Worm (Caenorhabditis elegans) whole organism, late embryonic: Measurements from ENCODE around the gene nep-24.

Experiments
- F13H6.1 ChIP-seq: sonication (generic microtip); optimal IDR thresholded peaks from 2 replicates; lab custom pipeline; 2016; ENCODE audit warnings: missing genetic modification characterization, missing compliant biosample characterization
- K02D7.2 ChIP-seq: sonication (generic microtip); optimal IDR thresholded peaks from 2 replicates; lab custom pipeline; 2017; ENCODE audit warnings: mild to moderate bottlenecking, missing genetic modification characterization, missing compliant biosample characterization
- Y22D7AL.16 ChIP-seq: sonication (generic microtip); optimal IDR thresholded peaks from 2 replicates; lab custom pipeline; 2016; ENCODE audit warnings: missing genetic modification characterization, missing compliant biosample characterization
- ahr-1 ChIP-seq: sonication (generic microtip); optimal IDR thresholded peaks from 2 replicates; lab custom pipeline; 2016; ENCODE audit warnings: missing genetic modification characterization, missing compliant biosample characterization
- ceh-2 ChIP-seq: sonication (generic microtip); optimal IDR thresholded peaks from 2 replicates; lab custom pipeline; 2016; ENCODE audit warnings: missing genotype, missing genetic modification characterization, missing compliant biosample characterization
- ceh-24 ChIP-seq: sonication (generic microtip); optimal IDR thresholded peaks from 2 replicates; lab custom pipeline; 2016; ENCODE audit warnings: mild to moderate bottlenecking, missing genetic modification characterization, missing compliant biosample characterization
- ceh-45 ChIP-seq: fragments of 200-800 bp; sonication (Bioruptor generic); IDR thresholded peaks from 2 replicates; pipeline ENCODE4 v1.3.6; 2022; ENCODE audit warnings: missing genetic modification reagents, missing genetic modification characterization, missing compliant biosample characterization
- ceh-6 ChIP-seq: fragments of 200-800 bp; sonication (Bioruptor generic); optimal IDR thresholded peaks from 2 replicates; lab custom pipeline; 2018; ENCODE audit warnings: mild to moderate bottlenecking, missing genetic modification characterization, missing compliant biosample characterization
- che-1 ChIP-seq: sonication (generic microtip); optimal IDR thresholded peaks from 2 replicates; lab custom pipeline; 2016; ENCODE audit warnings: mild to moderate bottlenecking, missing genetic modification characterization, missing compliant biosample characterization
- dmd-4 ChIP-seq: sonication (generic microtip); optimal IDR thresholded peaks from 2 replicates; lab custom pipeline; 2016; ENCODE audit warnings: borderline replicate concordance, missing genetic modification characterization, missing compliant biosample characterization
- dve-1 ChIP-seq: sonication (generic microtip); optimal IDR thresholded peaks from 2 replicates; lab custom pipeline; 2017; ENCODE audit warnings: antibody characterized with exemption, mild to moderate bottlenecking, missing genetic modification characterization, missing compliant biosample characterization
- elt-2 ChIP-seq: sonication (generic microtip); optimal IDR thresholded peaks from 2 replicates; lab custom pipeline; 2016; ENCODE audit warnings: missing genetic modification reagents, missing genetic modification characterization, missing compliant biosample characterization
- elt-4 ChIP-seq: sonication (generic microtip); optimal IDR thresholded peaks from 2 replicates; lab custom pipeline; 2016; ENCODE audit warnings: missing genetic modification characterization, missing compliant biosample characterization
- ets-4 ChIP-seq: sonication (generic microtip); optimal IDR thresholded peaks from 2 replicates; lab custom pipeline; 2016; ENCODE audit warnings: missing genetic modification characterization, missing compliant biosample characterization
- eyg-1 ChIP-seq: sonication (generic microtip); optimal IDR thresholded peaks from 2 replicates; lab custom pipeline; 2016; ENCODE audit warnings: missing genotype, missing genetic modification characterization, missing compliant biosample characterization
- fax-1 ChIP-seq: sonication (generic microtip); optimal IDR thresholded peaks from 2 replicates; lab custom pipeline; 2016; ENCODE audit warnings: missing genotype, missing genetic modification characterization, missing compliant biosample characterization
- fkh-10 ChIP-seq: fragments of 150-350 bp; optimal IDR thresholded peaks from 2 replicates; lab custom pipeline; 2014; ENCODE audit warnings: missing biosample characterization, missing genetic modification reagents, missing genetic modification characterization
- gmeb-2 ChIP-seq: sonication (generic microtip); optimal IDR thresholded peaks from 2 replicates; lab custom pipeline; 2016; ENCODE audit warnings: missing genetic modification characterization, inconsistent platforms, missing compliant biosample characterization
- hlh-15 ChIP-seq: sonication (generic microtip); optimal IDR thresholded peaks from 2 replicates; lab custom pipeline; 2016; ENCODE audit warnings: missing genetic modification characterization, missing compliant biosample characterization
- hlh-30 ChIP-seq: sonication (generic microtip); optimal IDR thresholded peaks from 2 replicates; lab custom pipeline; 2017; ENCODE audit warnings: antibody characterized with exemption, missing genetic modification characterization, missing compliant biosample characterization; ENCODE audit not compliant: insufficient read depth
- hlh-6 ChIP-seq: sonication (generic microtip); optimal IDR thresholded peaks from 2 replicates; lab custom pipeline; 2016; ENCODE audit warnings: missing genotype, missing genetic modification characterization, missing compliant biosample characterization
- lin-11 ChIP-seq: fragments of 200-800 bp; sonication (Bioruptor generic); optimal IDR thresholded peaks from 2 replicates; lab custom pipeline; 2018; ENCODE audit warnings: mild to moderate bottlenecking, missing genetic modification characterization, missing compliant biosample characterization
- mec-3 ChIP-seq: sonication (generic microtip); optimal IDR thresholded peaks from 2 replicates; lab custom pipeline; 2016; ENCODE audit warnings: borderline replicate concordance, missing genetic modification characterization, missing compliant biosample characterization
- nfya-1 ChIP-seq: sonication (generic microtip); optimal IDR thresholded peaks from 2 replicates; lab custom pipeline; 2017; ENCODE audit warnings: missing genetic modification characterization, mild to moderate bottlenecking, missing compliant biosample characterization, antibody characterized with exemption, moderate library complexity
- nhr-11 ChIP-seq: fragments of 150-350 bp; optimal IDR thresholded peaks from 2 replicates; lab custom pipeline; 2014; ENCODE audit warnings: missing biosample characterization, missing genetic modification characterization
- nhr-232 ChIP-seq: sonication (generic microtip); optimal IDR thresholded peaks from 2 replicates; lab custom pipeline; 2016; ENCODE audit warnings: missing genetic modification characterization, missing compliant biosample characterization
- odd-2 ChIP-seq: sonication (generic microtip); optimal IDR thresholded peaks from 2 replicates; lab custom pipeline; 2017; ENCODE audit warnings: antibody characterized with exemption, mild to moderate bottlenecking, missing genetic modification characterization, missing compliant biosample characterization
- pat-9 ChIP-seq: fragments of 200-800 bp; sonication (Bioruptor generic); optimal IDR thresholded peaks from 2 replicates; lab custom pipeline; 2018; ENCODE audit warnings: mild to moderate bottlenecking, missing genetic modification characterization, moderate library complexity, missing compliant biosample characterization
- pax-1 ChIP-seq: fragments of 150-350 bp; optimal IDR thresholded peaks from 2 replicates; lab custom pipeline; 2014; ENCODE audit warnings: missing biosample characterization, missing genetic modification characterization
- pqm-1 ChIP-seq: sonication (generic microtip); optimal IDR thresholded peaks from 2 replicates; lab custom pipeline; 2016; ENCODE audit warnings: missing genetic modification characterization, missing compliant biosample characterization
- ref-2 ChIP-seq: sonication (generic microtip); optimal IDR thresholded peaks from 2 replicates; lab custom pipeline; 2016; ENCODE audit warnings: missing genetic modification characterization, missing compliant biosample characterization
- rnt-1 ChIP-seq: sonication (generic microtip); optimal IDR thresholded peaks from 2 replicates; lab custom pipeline; 2016; ENCODE audit warnings: missing genetic modification characterization, missing compliant biosample characterization
- sdc-2 ChIP-seq: sonication (generic microtip); optimal IDR thresholded peaks from 2 replicates; lab custom pipeline; 2016; ENCODE audit warnings: missing genotype, missing genetic modification characterization, missing compliant biosample characterization
- sox-4 ChIP-seq: sonication (generic microtip); optimal IDR thresholded peaks from 2 replicates; lab custom pipeline; 2017; ENCODE audit warnings: mild to moderate bottlenecking, missing genetic modification characterization, inconsistent platforms, missing compliant biosample characterization
- tbx-2 ChIP-seq: sonication (generic microtip); optimal IDR thresholded peaks from 2 replicates; lab custom pipeline; 2016; ENCODE audit warnings: missing genetic modification characterization, missing compliant biosample characterization
- tbx-7 ChIP-seq: sonication (generic microtip); optimal IDR thresholded peaks from 2 replicates; lab custom pipeline; 2016; ENCODE audit warnings: missing genotype, missing genetic modification characterization, missing compliant biosample characterization
- unc-3 ChIP-seq, 2 experiments: fragments of 200-800 bp in 1 of 2; sonication (Bioruptor generic) in 1 of 2; sonication (generic microtip) in 1 of 2; conservative IDR thresholded peaks in 1 of 2; optimal IDR thresholded peaks in 1 of 2; 2 replicates each; pipeline versions ENCODE4 v1.3.6 to Lab custom; 2016 to 2022; ENCODE audit warnings: missing compliant biosample characterization in 2 of 2, missing genetic modification characterization in 2 of 2, missing genetic modification reagents in 1 of 2
- unc-42 ChIP-seq: sonication (generic microtip); optimal IDR thresholded peaks from 2 replicates; lab custom pipeline; 2016; ENCODE audit warnings: missing genotype, missing genetic modification characterization, missing compliant biosample characterization
- zip-5 ChIP-seq: sonication (generic microtip); optimal IDR thresholded peaks from 2 replicates; lab custom pipeline; 2016; ENCODE audit warnings: missing genetic modification characterization, missing compliant biosample characterization
- ztf-16 ChIP-seq: sonication (generic microtip); optimal IDR thresholded peaks from 2 replicates; lab custom pipeline; 2017; ENCODE audit warnings: missing genetic modification characterization, missing compliant biosample characterization

Gene nep-24

DNA sequence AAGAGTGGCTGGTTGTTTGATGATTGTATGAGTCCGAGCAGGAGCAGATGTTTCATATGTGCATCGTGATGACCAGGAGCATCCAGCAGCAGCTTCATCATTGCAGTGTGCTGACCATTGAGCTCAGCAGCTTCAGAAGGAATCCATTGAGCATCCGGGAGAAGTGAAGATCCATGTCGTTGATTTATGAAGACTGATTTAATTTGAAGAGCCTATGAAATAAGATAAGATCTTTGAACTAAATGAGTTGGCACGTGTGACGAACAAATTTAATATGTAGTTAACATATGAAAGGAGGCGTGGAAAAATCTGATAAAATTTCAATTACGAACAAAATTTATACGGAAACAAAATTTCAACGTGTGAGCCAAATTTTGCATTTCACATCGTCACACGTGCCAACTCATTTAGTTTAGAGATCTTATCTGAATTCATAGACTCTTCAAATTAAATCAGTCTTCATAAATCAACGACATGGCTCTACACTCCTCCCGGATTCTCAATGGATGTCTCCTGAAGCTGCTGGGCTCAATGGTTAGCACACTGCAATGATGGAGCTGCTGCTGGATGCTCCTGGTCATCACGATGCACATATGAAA, 6.3 kb upstream of the nep-24 start, which contains the start of the genes Y116A8C.469 and Y116A8C.468:
Gene Y116A8C.469, minus strand, starts transcription at position 101 of the 599 bp plus-strand sequence.
Gene Y116A8C.468, plus strand, starts transcription at position 549 of the 599 bp plus-strand sequence.
- no peak for TF ChIP-seq che-1 (tag; lab: Kevin White, UChicago)
- TF ChIP-seq unc-3 (GFP tag; conservative IDR thresholded peaks at IDR 0.05; lab: Robert Waterston, UW), result no peak
- no peak for TF ChIP-seq unc-3 (tag; optimal IDR thresholded peaks at IDR 0.05; lab: Kevin White, UChicago)
- no peak for TF ChIP-seq pax-1 (tag; lab: Kevin White, UChicago)
- TF ChIP-seq nfya-1 (tag; lab: Kevin White, UChicago), result no peak
- no peak for TF ChIP-seq Y22D7AL.16 (tag; lab: Kevin White, UChicago)
- TF ChIP-seq hlh-30 (tag; lab: Kevin White, UChicago), result no peak

- no peak for TF ChIP-seq tbx-2 (tag; lab: Kevin White, UChicago)
- TF ChIP-seq ztf-16 (tag; lab: Kevin White, UChicago), result no peak
- TF ChIP-seq elt-2 (tag; lab: Kevin White, UChicago), result no peak
- no peak for TF ChIP-seq nhr-232
- TF ChIP-seq sox-4, result no peak
- no peak for TF ChIP-seq rnt-1
- TF ChIP-seq ceh-6, result no peak
- no peak for TF ChIP-seq unc-42 (tag; lab: Kevin White, UChicago)
- no peak for TF ChIP-seq Y22D7AL.16 (tag; lab: Kevin White, UChicago)
- TF ChIP-seq pqm-1 (tag; lab: Kevin White, UChicago), result no peak
- TF ChIP-seq ceh-2 (tag; lab: Kevin White, UChicago), result no peak
- no peak for TF ChIP-seq tbx-7 (tag; lab: Kevin White, UChicago)
- no peak for TF ChIP-seq sdc-2 (tag; lab: Kevin White, UChicago)
Observed at ce11 chrIV:16919212-16919775, 4.9 kb upstream of the nep-24 start, which contains the start of the genes Y116A8C.470 and Y116A8C.463. Y116A8C.470 (minus strand) TSS chrIV:16919312. Y116A8C.463 (plus strand) TSS chrIV:16919725.

DNA sequence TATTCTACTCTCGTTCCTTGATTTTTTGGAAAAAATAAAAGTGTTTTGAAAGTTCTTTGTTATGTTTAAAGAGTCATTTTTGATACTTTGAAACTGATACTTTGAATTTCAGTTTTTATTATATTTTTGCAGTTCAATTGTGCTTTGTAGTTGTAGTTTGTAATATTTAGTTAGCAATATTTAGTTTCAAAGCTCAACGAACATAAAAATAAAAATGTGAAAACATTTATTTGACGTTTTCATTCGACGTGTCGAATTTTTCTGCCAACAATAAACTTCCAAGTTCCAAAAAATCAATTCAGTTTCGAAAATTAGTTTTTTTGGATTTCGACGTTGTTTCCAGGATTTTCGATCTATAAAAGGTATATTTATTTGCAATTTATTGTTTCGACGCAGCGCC, 4.2 kb upstream of the nep-24 start, which contains the start of gene nep-23:
Gene nep-23, plus strand, starts transcription at position 301 of the 400 bp plus-strand sequence.
- no peak for TF ChIP-seq ets-4
- TF ChIP-seq tbx-7 (tag; lab: Kevin White, UChicago), result no peak

ce11 chrIV:16921999-16922398, 2.2 kb upstream of the nep-24 start:
- TF ChIP-seq fax-1 (tag; lab: Kevin White, UChicago), result no peak
- TF ChIP-seq ahr-1 (tag; lab: Kevin White, UChicago), result no peak
- TF ChIP-seq unc-3 (GFP tag; conservative IDR thresholded peaks at IDR 0.05; lab: Robert Waterston, UW), result no peak
- no peak for TF ChIP-seq unc-3 (tag; optimal IDR thresholded peaks at IDR 0.05; lab: Kevin White, UChicago)
- TF ChIP-seq hlh-15, result no peak
- TF ChIP-seq eyg-1, result no peak
- no peak for TF ChIP-seq dmd-4 (tag; lab: Kevin White, UChicago)
- TF ChIP-seq nhr-11, result no peak
- no peak for TF ChIP-seq ref-2 (tag; lab: Kevin White, UChicago)
- no peak for TF ChIP-seq elt-4 (tag; lab: Kevin White, UChicago)
- TF ChIP-seq odd-2, result no peak

DNA sequence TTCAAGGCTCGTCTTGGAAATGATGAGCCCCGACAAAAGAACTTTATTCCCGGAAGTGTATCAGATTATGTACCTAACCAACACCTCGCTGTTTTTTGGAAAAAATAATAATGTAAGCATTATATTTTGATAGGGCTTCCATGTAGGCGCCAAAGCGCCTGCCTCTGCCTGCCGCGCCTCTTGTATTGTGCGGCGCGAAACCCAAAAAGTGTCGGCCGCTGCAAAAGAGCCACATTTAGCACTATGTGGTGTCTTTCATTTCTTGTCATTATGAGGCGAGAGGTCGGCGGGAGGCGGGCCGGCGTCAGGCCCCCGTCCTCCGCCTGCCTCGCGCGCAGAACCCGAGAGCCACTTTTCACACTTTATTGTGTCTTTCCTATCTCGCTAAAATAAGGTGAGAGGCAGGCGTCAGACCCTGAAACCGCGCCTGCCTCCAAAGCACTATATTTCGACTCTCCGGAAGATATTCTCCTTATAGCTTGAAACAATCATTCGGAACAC, 1.2 kb downstream of the nep-24 start:
- TF ChIP-seq zip-5 (tag; lab: Kevin White, UChicago) (no peak), pax-1 (tag; lab: Kevin White, UChicago) (no peak), ceh-45 (GFP tag; lab: Robert Waterston, UW) (no peak), hlh-6 (no peak), ceh-24 (no peak), F13H6.1 (tag; lab: Kevin White, UChicago) (no peak), fkh-10 (no peak), gmeb-2 (no peak), sox-4 (no peak), mec-3 (tag; lab: Kevin White, UChicago) (no peak), lin-11 (tag; lab: Kevin White, UChicago) (no peak), pqm-1 (tag; lab: Kevin White, UChicago) (no peak), unc-42 (tag; lab: Kevin White, UChicago) (no peak), nfya-1 (tag; lab: Kevin White, UChicago) (no peak), dve-1 (tag; lab: Kevin White, UChicago) (no peak), pat-9 (tag; lab: Kevin White, UChicago) (no peak), K02D7.2 (tag; lab: Kevin White, UChicago) (no peak)
